Fruit fly (Drosophila melanogaster) whole organism, embryonic: ENCODE measurements around the gene neb.

Experiments used
- Doc2 ChIP-seq: fragments of 200-800 bp; sonication (Bioruptor generic); IDR thresholded peaks from 2 replicates; pipeline ENCODE4 v1.3.6; 2022; ENCODE audit warnings: missing biosample characterization, missing genetic modification characterization
- HLH54F ChIP-seq: fragments of 200-800 bp; sonication (Bioruptor generic); optimal IDR thresholded peaks from 3 replicates; lab custom pipeline; 2016; ENCODE audit warnings: missing biosample characterization, missing genetic modification characterization
- hkb ChIP-seq, 2 experiments: fragments of 200-800 bp in 1 of 2; fragments of >200 bp in 1 of 2; sonication (Bioruptor generic) in 1 of 2; IDR thresholded peaks in 1 of 2; optimal IDR thresholded peaks in 1 of 2; 2 replicates each; pipeline versions ENCODE4 v1.3.6 to Lab custom; 2017 to 2022; ENCODE audit warnings: missing biosample characterization in 1 of 2, missing genetic modification characterization in 1 of 2
- ind ChIP-seq: fragments of 200-800 bp; sonication (Bioruptor generic); optimal IDR thresholded peaks from 3 replicates; lab custom pipeline; 2016; ENCODE audit warnings: missing biosample characterization, missing genetic modification characterization
- jumu ChIP-seq: fragments of 200-800 bp; sonication (Bioruptor generic); optimal IDR thresholded peaks from 3 replicates; lab custom pipeline; 2016; ENCODE audit warnings: missing biosample characterization, missing genetic modification characterization

- TF ChIP-seq hkb (optimal IDR thresholded peaks at IDR 0.05; lab: Kevin White, UChicago) (no peak), hkb (GFP tag; IDR thresholded peaks at IDR 0.05; lab: Robert Waterston, UW) (no peak), jumu (GFP tag; lab: Kevin White, UChicago) (no peak), HLH54F (GFP tag; lab: Kevin White, UChicago) (no peak), Doc2 (GFP tag; lab: Robert Waterston, UW) (no peak), ind (GFP tag; lab: Kevin White, UChicago) (no peak)
Measured at dm6 chr2L:20134823-20135222, 59.3 kb downstream of the neb start, which contains the start of gene CG10651.
